Worm (Caenorhabditis elegans) whole organism, L4/young adult: ENCODE measurements around the gene W06D11.5.

Experiments
- dao-5 ChIP-seq: sonication (generic microtip); optimal IDR thresholded peaks from 2 replicates; lab custom pipeline; 2016; ENCODE audit warnings: missing genotype, missing genetic modification characterization, moderate library complexity, missing compliant biosample characterization
- him-1 ChIP-seq: sonication (generic microtip); optimal IDR thresholded peaks from 2 replicates; lab custom pipeline; 2016; ENCODE audit warnings: missing genotype, missing genetic modification reagents, missing genetic modification characterization, missing compliant biosample characterization

DNA sequence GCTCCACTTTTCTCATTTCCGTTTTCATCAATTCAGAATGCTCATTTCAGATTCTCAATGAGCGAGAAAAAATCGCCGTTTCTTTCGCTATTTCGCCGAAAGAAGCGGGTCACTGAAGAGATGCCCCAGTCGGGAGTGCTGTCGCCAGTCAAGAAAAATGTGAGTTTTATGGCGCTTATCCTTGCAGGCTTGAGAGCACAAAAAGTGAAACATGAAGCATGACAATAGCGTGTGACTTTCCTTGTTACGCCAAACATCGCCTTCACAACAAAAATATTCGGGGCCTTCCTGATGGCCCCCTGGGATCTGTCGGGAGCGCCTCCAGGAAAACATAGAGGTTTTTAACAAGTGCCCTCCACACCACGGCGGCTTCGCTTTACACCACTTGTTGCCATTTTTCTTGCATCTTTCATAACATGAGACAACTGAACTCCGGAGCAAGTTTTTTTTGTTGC, 43.3 kb upstream of the W06D11.5 start, which contains the start of gene E01G6.2:
- TF ChIP-seq dao-5 (tag; lab: Kevin White, UChicago) (no peak), him-1 (no peak)
